Fruit fly (Drosophila melanogaster): Measurements from ENCODE around the gene CG32264.

DNA sequence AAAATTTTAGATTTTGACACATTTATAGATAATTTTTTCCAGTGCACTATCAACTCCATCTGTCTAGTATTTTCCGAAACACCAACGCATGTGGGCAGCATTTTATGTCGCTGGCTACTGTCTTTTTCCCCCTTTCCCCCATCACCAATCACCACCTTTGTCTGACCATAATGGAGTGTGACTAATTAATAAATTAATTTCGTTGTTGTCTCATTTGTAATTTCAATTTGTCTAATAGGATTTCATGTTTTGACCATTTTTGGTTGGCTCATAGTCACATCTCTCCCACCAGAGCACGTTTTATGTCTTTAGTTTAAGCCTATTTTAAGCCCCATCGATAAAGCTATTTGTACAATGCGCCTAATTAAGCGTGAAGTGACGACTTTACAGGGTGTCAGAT is 98.3 kb downstream of the CG32264 start:
- TF ChIP-seq CG9948 (tag; optimal IDR thresholded peaks at IDR 0.05) (no peak), CG17806 (tag; optimal IDR thresholded peaks at IDR 0.05) (no peak), Ets98B (GFP tag; IDR thresholded peaks at IDR 0.05) (no peak), Pif1A (GFP tag; optimal IDR thresholded peaks at IDR 0.05) (no peak), CG8301 (tag; optimal IDR thresholded peaks at IDR 0.05) (no peak), fd96Ca (GFP tag; IDR thresholded peaks at IDR 0.05) (no peak), CG4496 (GFP tag; IDR thresholded peaks at IDR 0.05) (no peak), Pif1B (GFP tag; optimal IDR thresholded peaks at IDR 0.05) (no peak), CG10348 (GFP tag; IDR thresholded peaks at IDR 0.05) (no peak), CG15710 (tag; optimal IDR thresholded peaks at IDR 0.05) (no peak), Snoo (tag; optimal IDR thresholded peaks at IDR 0.05) (no peak), CG14655 (GFP tag; optimal IDR thresholded peaks at IDR 0.05) (no peak)
